Worm (Caenorhabditis elegans) whole organism, young adult: ENCODE results near the gene tag-77.
A peak's percentile ranks its signal among the peaks of the same experiment; 100 is the strongest.

ENCODE experiments used
- B0261.1 ChIP-seq: sonication (generic microtip); optimal IDR thresholded peaks from 2 replicates; lab custom pipeline; 2016; ENCODE audit warnings: mild to moderate bottlenecking, missing genetic modification characterization, moderate library complexity, missing compliant biosample characterization
- F39B2.1 ChIP-seq: fragments of 200-800 bp; sonication (Bioruptor generic); IDR thresholded peaks from 2 replicates; pipeline ENCODE4 v1.3.6; 2022; ENCODE audit warnings: missing genetic modification reagents, missing genetic modification characterization, missing compliant biosample characterization
- F52B5.7 ChIP-seq: sonication (generic microtip); optimal IDR thresholded peaks from 2 replicates; lab custom pipeline; 2016; ENCODE audit warnings: mild to moderate bottlenecking, missing genetic modification characterization, missing compliant biosample characterization
- F57A8.1 ChIP-seq: fragments of 200-800 bp; sonication (Bioruptor generic); optimal IDR thresholded peaks from 2 replicates; lab custom pipeline; 2018; ENCODE audit warnings: mild to moderate bottlenecking, missing genetic modification characterization, moderate library complexity, missing compliant biosample characterization
- T07F8.4 ChIP-seq: sonication (generic microtip); optimal IDR thresholded peaks from 2 replicates; lab custom pipeline; 2016; ENCODE audit warnings: mild to moderate bottlenecking, missing genetic modification characterization, moderate library complexity, missing compliant biosample characterization
- Y53F4B.3 ChIP-seq: fragments of 200-800 bp; sonication (Bioruptor generic); IDR thresholded peaks from 2 replicates; pipeline ENCODE4 v1.3.6; 2022; ENCODE audit warnings: missing genetic modification reagents, missing genetic modification characterization, missing compliant biosample characterization
- Y56A3A.18 ChIP-seq: fragments of 200-800 bp; sonication (Bioruptor generic); IDR thresholded peaks from 2 replicates; pipeline ENCODE4 v1.3.6; 2022; ENCODE audit warnings: missing genetic modification reagents, missing genetic modification characterization, missing compliant biosample characterization
- Y67H2A.10 ChIP-seq: fragments of 200-800 bp; sonication (Bioruptor generic); conservative IDR thresholded peaks from 2 replicates; pipeline ENCODE4 v1.3.6; 2022; ENCODE audit warnings: missing genetic modification reagents, missing genetic modification characterization, missing compliant biosample characterization
- ZK185.1 ChIP-seq: sonication (generic microtip); optimal IDR thresholded peaks from 2 replicates; lab custom pipeline; 2016; ENCODE audit warnings: mild to moderate bottlenecking, missing genetic modification characterization, missing compliant biosample characterization; ENCODE audit not compliant: poor library complexity, severe bottlenecking
- akir-1 ChIP-seq: fragments of 200-800 bp; sonication (Bioruptor generic); optimal IDR thresholded peaks from 2 replicates; lab custom pipeline; 2018; ENCODE audit warnings: mild to moderate bottlenecking, missing genetic modification characterization, moderate library complexity, missing compliant biosample characterization
- cebp-1 ChIP-seq, 2 experiments: fragments of 200-800 bp in 1 of 2; sonication (Bioruptor generic) in 1 of 2; sonication (generic microtip) in 1 of 2; IDR thresholded peaks in 1 of 2; optimal IDR thresholded peaks in 1 of 2; 2 replicates each; pipeline versions ENCODE4 v1.3.6 to Lab custom; 2017 to 2022; ENCODE audit warnings: missing compliant biosample characterization in 2 of 2, missing genetic modification characterization in 2 of 2, mild to moderate bottlenecking in 1 of 2, missing genetic modification reagents in 1 of 2, moderate library complexity in 1 of 2
- ceh-40 ChIP-seq: fragments of 200-800 bp; sonication (Bioruptor generic); IDR thresholded peaks from 2 replicates; pipeline ENCODE4 v1.3.6; 2022; ENCODE audit warnings: missing genetic modification characterization, missing compliant biosample characterization
- ceh-79 ChIP-seq: sonication (generic microtip); optimal IDR thresholded peaks from 2 replicates; lab custom pipeline; 2017; ENCODE audit warnings: mild to moderate bottlenecking, missing genetic modification characterization, missing compliant biosample characterization
- ekl-4 ChIP-seq: fragments of 200-800 bp; sonication (Bioruptor generic); IDR thresholded peaks from 2 replicates; pipeline ENCODE4 v1.3.6; 2022; ENCODE audit warnings: missing genetic modification reagents, missing genetic modification characterization, missing compliant biosample characterization
- him-1 ChIP-seq: sonication (generic microtip); optimal IDR thresholded peaks from 2 replicates; lab custom pipeline; 2016; ENCODE audit warnings: missing genotype, missing genetic modification reagents, missing genetic modification characterization, missing compliant biosample characterization
- hlh-12 ChIP-seq: sonication (generic microtip); optimal IDR thresholded peaks from 2 replicates; lab custom pipeline; 2016; ENCODE audit warnings: missing genetic modification characterization, missing compliant biosample characterization
- hmg-20 ChIP-seq: fragments of 200-800 bp; sonication (Bioruptor generic); IDR thresholded peaks from 2 replicates; pipeline ENCODE4 v1.3.6; 2022; ENCODE audit warnings: missing genetic modification reagents, missing genetic modification characterization, missing compliant biosample characterization
- let-526 ChIP-seq: fragments of 200-800 bp; sonication (Bioruptor generic); IDR thresholded peaks from 2 replicates; pipeline ENCODE4 v1.3.6; 2022; ENCODE audit warnings: missing genetic modification reagents, missing genetic modification characterization, missing compliant biosample characterization
- let-607 ChIP-seq, 2 experiments: fragments of 200-800 bp in 1 of 2; sonication (Bioruptor generic) in 1 of 2; sonication (generic microtip) in 1 of 2; optimal IDR thresholded peaks; 2 replicates each; lab custom pipeline; 2016 to 2018; ENCODE audit warnings: mild to moderate bottlenecking in 2 of 2, missing compliant biosample characterization in 2 of 2, missing genetic modification characterization in 2 of 2, moderate library complexity in 2 of 2, missing genotype in 1 of 2
- lin-35 ChIP-seq, 3 experiments: fragments of 150-350 bp in 2 of 3; sonication (generic microtip) in 1 of 3; optimal IDR thresholded peaks; 2 replicates each; lab custom pipeline; 2014 to 2018; ENCODE audit warnings: missing biosample characterization in 3 of 3, missing genetic modification characterization in 3 of 3, missing genetic modification reagents in 3 of 3
- lin-54 ChIP-seq: fragments of 200-800 bp; sonication (Bioruptor generic); optimal IDR thresholded peaks from 2 replicates; lab custom pipeline; 2018; ENCODE audit warnings: mild to moderate bottlenecking, missing genetic modification characterization, missing compliant biosample characterization
- madf-10 ChIP-seq: sonication (generic microtip); optimal IDR thresholded peaks from 2 replicates; lab custom pipeline; 2016; ENCODE audit warnings: mild to moderate bottlenecking, missing genetic modification characterization, missing compliant biosample characterization
- madf-3 ChIP-seq: fragments of 200-800 bp; sonication (Bioruptor generic); IDR thresholded peaks from 2 replicates; pipeline ENCODE4 v1.3.6; 2022; ENCODE audit warnings: missing genetic modification reagents, missing genetic modification characterization, missing compliant biosample characterization
- mel-28 ChIP-seq: sonication (generic microtip); optimal IDR thresholded peaks from 2 replicates; lab custom pipeline; 2016; ENCODE audit warnings: borderline replicate concordance, mild to moderate bottlenecking, missing genetic modification characterization, missing compliant biosample characterization
- nfya-2 ChIP-seq: fragments of 200-800 bp; sonication (Bioruptor generic); IDR thresholded peaks from 2 replicates; pipeline ENCODE4 v1.3.6; 2022; ENCODE audit warnings: missing genetic modification reagents, missing genetic modification characterization, missing compliant biosample characterization
- nhr-179 ChIP-seq: sonication (generic microtip); optimal IDR thresholded peaks from 2 replicates; lab custom pipeline; 2016; ENCODE audit warnings: mild to moderate bottlenecking, missing genetic modification characterization, missing compliant biosample characterization
- nhr-80 ChIP-seq: sonication (generic microtip); optimal IDR thresholded peaks from 2 replicates; lab custom pipeline; 2016; ENCODE audit warnings: missing genetic modification characterization, missing compliant biosample characterization
- pbrm-1 ChIP-seq: fragments of 200-800 bp; sonication (Bioruptor generic); IDR thresholded peaks from 2 replicates; pipeline ENCODE4 v1.3.6; 2022; ENCODE audit warnings: missing genetic modification reagents, missing genetic modification characterization, missing compliant biosample characterization
- pha-4 ChIP-seq: fragments of 150-350 bp; sonication (generic microtip); optimal IDR thresholded peaks from 2 replicates; lab custom pipeline; 2014; ENCODE audit warnings: missing biosample characterization, missing genetic modification reagents, missing genetic modification characterization
- rcor-1 ChIP-seq: fragments of 200-800 bp; sonication (Bioruptor generic); IDR thresholded peaks from 2 replicates; pipeline ENCODE4 v1.3.6; 2022; ENCODE audit warnings: missing genetic modification reagents, missing genetic modification characterization, missing compliant biosample characterization
- rec-8 ChIP-seq, 2 experiments: sonication (generic microtip); optimal IDR thresholded peaks; 2 replicates each; lab custom pipeline; 2016; ENCODE audit warnings: mild to moderate bottlenecking in 2 of 2, missing genetic modification characterization in 2 of 2, missing genetic modification reagents in 2 of 2, missing genotype in 2 of 2, missing biosample characterization in 1 of 2, missing compliant biosample characterization in 1 of 2, moderate library complexity in 1 of 2
- rpc-1 ChIP-seq, 2 experiments: fragments of 150-350 bp in 1 of 2; sonication (generic microtip) in 1 of 2; optimal IDR thresholded peaks; 2 replicates each; lab custom pipeline; 2014 to 2018; ENCODE audit warnings: missing biosample characterization in 1 of 2, missing genetic modification characterization in 1 of 2, missing genetic modification reagents in 1 of 2, missing genotype in 1 of 2
- snpc-1.1 ChIP-seq: sonication (generic microtip); optimal IDR thresholded peaks from 2 replicates; lab custom pipeline; 2017; ENCODE audit warnings: missing genetic modification characterization, mild to moderate bottlenecking, missing compliant biosample characterization, antibody characterized with exemption, moderate library complexity, missing genotype, missing genetic modification reagents; ENCODE audit not compliant: insufficient read depth
- snpc-1.3 ChIP-seq: sonication (generic microtip); optimal IDR thresholded peaks from 2 replicates; lab custom pipeline; 2017; ENCODE audit warnings: missing genetic modification characterization, mild to moderate bottlenecking, missing compliant biosample characterization, antibody characterized with exemption, moderate library complexity, missing genotype, missing genetic modification reagents; ENCODE audit not compliant: insufficient read depth
- snpc-4 ChIP-seq, 5 experiments: fragments of 150-350 bp in 1 of 5; sonication (generic microtip) in 4 of 5; optimal IDR thresholded peaks; 2 replicates each; lab custom pipeline; 2014 to 2018; ENCODE audit warnings: missing genetic modification characterization in 5 of 5, missing biosample characterization in 3 of 5, antibody characterized with exemption in 2 of 5, mild to moderate bottlenecking in 2 of 5, missing compliant biosample characterization in 2 of 5, missing genotype in 2 of 5, moderate library complexity in 2 of 5, missing genetic modification reagents in 1 of 5
- sptf-2 ChIP-seq: fragments of 200-800 bp; sonication (Bioruptor generic); optimal IDR thresholded peaks from 2 replicates; lab custom pipeline; 2018; ENCODE audit warnings: mild to moderate bottlenecking, missing genetic modification characterization, missing compliant biosample characterization
- tbp1 ChIP-seq: fragments of 200-800 bp; sonication (Bioruptor generic); optimal IDR thresholded peaks from 2 replicates; lab custom pipeline; 2018; ENCODE audit warnings: mild to moderate bottlenecking, missing genetic modification characterization, missing compliant biosample characterization
- tlf-1 ChIP-seq: fragments of 200-800 bp; sonication (Bioruptor generic); optimal IDR thresholded peaks from 2 replicates; lab custom pipeline; 2018; ENCODE audit warnings: mild to moderate bottlenecking, missing genetic modification characterization, missing compliant biosample characterization
- unc-62 ChIP-seq: fragments of 150-350 bp; optimal IDR thresholded peaks from 2 replicates; lab custom pipeline; 2014; ENCODE audit warnings: missing biosample characterization, missing genetic modification reagents, missing genetic modification characterization
- ztf-18 ChIP-seq: sonication (generic microtip); optimal IDR thresholded peaks from 2 replicates; lab custom pipeline; 2016; ENCODE audit warnings: missing genotype, mild to moderate bottlenecking, missing genetic modification characterization, missing compliant biosample characterization
- ztf-22 ChIP-seq: fragments of 200-800 bp; sonication (Bioruptor generic); optimal IDR thresholded peaks from 2 replicates; lab custom pipeline; 2018; ENCODE audit warnings: mild to moderate bottlenecking, missing genetic modification characterization, moderate library complexity, missing compliant biosample characterization
- ztf-26 ChIP-seq: sonication (generic microtip); optimal IDR thresholded peaks from 2 replicates; lab custom pipeline; 2017; ENCODE audit warnings: missing genetic modification characterization, missing compliant biosample characterization
- ztf-3 ChIP-seq: fragments of 200-800 bp; sonication (Bioruptor generic); optimal IDR thresholded peaks from 2 replicates; lab custom pipeline; 2018; ENCODE audit warnings: mild to moderate bottlenecking, missing genetic modification characterization, missing compliant biosample characterization

tag-77 gene

DNA sequence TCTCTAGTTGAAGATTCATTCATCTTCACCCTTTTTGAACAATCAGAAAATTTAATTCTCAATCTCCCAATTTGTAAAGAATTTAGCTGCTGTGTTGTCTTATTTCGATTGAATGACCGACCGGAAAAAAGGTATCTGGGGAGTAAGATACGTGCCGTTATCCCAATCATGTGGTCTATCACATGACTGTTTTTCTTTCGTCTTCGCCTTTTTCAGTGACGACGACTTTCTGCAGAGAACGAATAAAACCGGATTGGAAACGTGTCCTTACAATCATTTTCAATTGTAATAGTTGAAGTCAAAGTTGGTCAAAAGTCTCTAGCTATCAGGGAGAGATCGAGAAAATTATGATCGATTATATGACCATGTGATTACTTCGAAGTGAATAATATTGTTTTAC is 18.7 kb upstream of the tag-77 start (continued):
- no peak for TF ChIP-seq rcor-1 (GFP tag; lab: Robert Waterston, UW)
- no peak for TF ChIP-seq lin-35 (GFP tag; optimal IDR thresholded peaks at IDR 0.05; lab: Kevin White, UChicago)
- no peak for TF ChIP-seq rpc-1 (optimal IDR thresholded peaks at IDR 0.05; lab: Kevin White, UChicago)
- no peak for TF ChIP-seq rpc-1 (tag; optimal IDR thresholded peaks at IDR 0.05; lab: Kevin White, UChicago)
- TF ChIP-seq let-526 (GFP tag; lab: Robert Waterston, UW), result 0 out of 2 replicates have a peak, but pooled peaks have one; percentile 33

DNA sequence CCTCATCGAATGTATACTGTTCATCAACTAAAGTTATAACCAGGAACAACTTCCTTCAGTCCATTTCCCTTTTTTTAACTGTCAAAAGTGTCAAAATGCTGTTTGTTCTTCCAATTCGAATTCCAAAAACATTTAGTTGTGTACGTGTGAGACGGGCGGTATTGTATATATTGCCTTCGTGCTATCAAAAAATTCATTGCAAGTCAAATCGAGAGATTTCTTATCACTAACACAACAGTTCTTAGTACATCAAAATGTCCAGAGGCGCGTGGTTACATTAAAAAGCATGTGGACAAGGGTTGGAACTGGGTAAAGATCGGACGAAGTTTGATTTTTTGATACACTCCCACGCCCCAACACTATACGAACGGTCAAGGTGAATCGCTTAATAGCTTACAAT is 18.0 kb upstream of the tag-77 start:
- TF ChIP-seq pha-4, result peak; percentile 18
- no peak for TF ChIP-seq ztf-18 (tag; lab: Kevin White, UChicago)
- no peak for TF ChIP-seq ceh-40
- TF ChIP-seq rec-8 (tag; optimal IDR thresholded peaks at IDR 0.05; lab: Kevin White, UChicago), result no peak
- TF ChIP-seq snpc-4 (GFP tag; optimal IDR thresholded peaks at IDR 0.05; lab: Kevin White, UChicago), result no peak
- peak in 1 of 4 experiments; percentile 17 for TF ChIP-seq snpc-4 (tag; optimal IDR thresholded peaks at IDR 0.05; lab: Kevin White, UChicago)
- peak; percentile 36 for TF ChIP-seq tbp1 (GFP tag; lab: Kevin White, UChicago)
- TF ChIP-seq sptf-2 (GFP tag; lab: Kevin White, UChicago), result no peak
- TF ChIP-seq F39B2.1 (GFP tag; lab: Robert Waterston, UW), result no peak
- TF ChIP-seq nhr-80 (tag; lab: Kevin White, UChicago), result peak; percentile 81
- TF ChIP-seq tlf-1 (GFP tag; lab: Kevin White, UChicago), result peak; percentile 34
- TF ChIP-seq nfya-2 (GFP tag; lab: Robert Waterston, UW), result no peak
- peak; percentile 74 for TF ChIP-seq ztf-22 (GFP tag; lab: Kevin White, UChicago)
- TF ChIP-seq unc-62, result peak; percentile 65
- no peak for TF ChIP-seq cebp-1 (GFP tag; IDR thresholded peaks at IDR 0.05; lab: Robert Waterston, UW)
- peak; percentile 44 for TF ChIP-seq cebp-1 (tag; optimal IDR thresholded peaks at IDR 0.05; lab: Kevin White, UChicago)
- peak in 1 of 2 experiments; percentile 28 for TF ChIP-seq let-607 (tag; optimal IDR thresholded peaks at IDR 0.05; lab: Kevin White, UChicago)
- TF ChIP-seq akir-1, result no peak
- no peak for TF ChIP-seq lin-54 (GFP tag; lab: Kevin White, UChicago)

DNA sequence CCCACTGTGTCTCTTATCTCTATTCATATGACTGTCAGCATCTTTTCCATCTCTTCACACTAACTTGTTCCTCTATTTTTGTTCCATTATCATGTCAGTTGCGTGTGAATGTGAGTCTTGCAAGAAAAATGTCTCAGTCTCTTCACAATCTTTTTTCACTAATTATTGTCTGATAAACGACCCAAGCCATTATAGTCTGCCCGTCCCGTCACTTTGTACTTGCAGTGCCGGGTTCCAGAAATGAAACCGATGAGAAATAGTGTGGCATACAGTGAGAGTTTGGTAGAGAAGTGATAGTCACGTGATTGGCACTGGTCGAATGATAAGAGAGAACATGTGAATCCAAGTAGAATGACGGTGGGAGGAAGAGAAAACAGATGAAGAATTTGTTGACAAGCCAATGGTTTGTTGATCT is 17.3 kb upstream of the tag-77 start:
- TF ChIP-seq ztf-3 (GFP tag; lab: Kevin White, UChicago), result peak; percentile 61
- TF ChIP-seq nhr-179 (tag; lab: Kevin White, UChicago), result no peak
- no peak for TF ChIP-seq F57A8.1 (GFP tag; lab: Kevin White, UChicago)
- no peak for TF ChIP-seq ceh-79
- no peak for TF ChIP-seq snpc-1.3 (tag; lab: Kevin White, UChicago)
- no peak for TF ChIP-seq B0261.1 (tag; lab: Kevin White, UChicago)
- TF ChIP-seq rcor-1 (GFP tag; lab: Robert Waterston, UW), result no peak
- TF ChIP-seq T07F8.4 (tag; lab: Kevin White, UChicago), result no peak
- TF ChIP-seq ekl-4 (GFP tag; lab: Robert Waterston, UW), result no peak
- TF ChIP-seq tbp1 (GFP tag; lab: Kevin White, UChicago), result peak; percentile 68
- TF ChIP-seq ztf-26, result peak; percentile 93
- no peak for TF ChIP-seq hmg-20 (GFP tag; lab: Robert Waterston, UW)
- TF ChIP-seq ZK185.1 (tag; lab: Kevin White, UChicago), result peak; percentile 34
- no peak for TF ChIP-seq Y56A3A.18 (GFP tag; lab: Robert Waterston, UW)
- no peak for TF ChIP-seq mel-28 (tag; lab: Kevin White, UChicago)
- TF ChIP-seq him-1 (tag; lab: Kevin White, UChicago), result no peak
- no peak for TF ChIP-seq hlh-12 (tag; lab: Kevin White, UChicago)
- TF ChIP-seq snpc-1.1 (tag; lab: Kevin White, UChicago), result no peak
- TF ChIP-seq pbrm-1 (GFP tag; lab: Robert Waterston, UW), result no peak; the same call in 1 of the 2 replicates
- no peak for TF ChIP-seq ztf-18 (tag; lab: Kevin White, UChicago)
- TF ChIP-seq rec-8 (tag; optimal IDR thresholded peaks at IDR 0.05; lab: Kevin White, UChicago), result no peak
- TF ChIP-seq let-526 (GFP tag; lab: Robert Waterston, UW), result 0 out of 2 replicates have a peak, but pooled peaks have one; percentile 58
- TF ChIP-seq F52B5.7 (tag; lab: Kevin White, UChicago), result no peak
- TF ChIP-seq madf-10 (tag; lab: Kevin White, UChicago), result peak; percentile 86
- TF ChIP-seq Y53F4B.3 (GFP tag; lab: Robert Waterston, UW), result no peak
- no peak for TF ChIP-seq Y67H2A.10
- no peak for TF ChIP-seq madf-3
